Worm (Caenorhabditis elegans) whole organism, L4 larva: ENCODE results near the gene F32D8.4.

Source experiments
- Y105C5A.15 ChIP-seq: fragments of 200-800 bp; sonication (Bioruptor generic); IDR thresholded peaks from 2 replicates; pipeline ENCODE4 v1.3.6; 2022; ENCODE audit warnings: missing genetic modification characterization, missing compliant biosample characterization
- ZK337.2 ChIP-seq: fragments of 200-800 bp; sonication (Bioruptor generic); IDR thresholded peaks from 2 replicates; pipeline ENCODE4 v1.3.6; 2022; ENCODE audit warnings: missing genetic modification reagents, missing genetic modification characterization, missing compliant biosample characterization
- aly-2 ChIP-seq: sonication (generic microtip); optimal IDR thresholded peaks from 2 replicates; lab custom pipeline; 2018; ENCODE audit warnings: missing biosample characterization, missing genetic modification characterization
- dve-1 ChIP-seq: sonication (generic microtip); optimal IDR thresholded peaks from 2 replicates; lab custom pipeline; 2017; ENCODE audit warnings: antibody characterized with exemption, mild to moderate bottlenecking, missing genetic modification characterization, missing compliant biosample characterization; ENCODE audit not compliant: insufficient read depth
- egl-27 ChIP-seq: sonication (generic microtip); optimal IDR thresholded peaks from 3 replicates; lab custom pipeline; 2017; ENCODE audit warnings: missing biosample characterization, missing genetic modification reagents, missing genetic modification characterization
- fos-1 ChIP-seq: fragments of 150-350 bp; optimal IDR thresholded peaks from 2 replicates; lab custom pipeline; 2014; ENCODE audit warnings: missing biosample characterization, missing genetic modification characterization
- lin-1 ChIP-seq: fragments of 200-800 bp; sonication (Bioruptor generic); IDR thresholded peaks from 2 replicates; pipeline ENCODE4 v1.3.6; 2022; ENCODE audit warnings: missing genetic modification reagents, missing genetic modification characterization, missing compliant biosample characterization
- lin-15B ChIP-seq: fragments of 150-350 bp; sonication (generic microtip); optimal IDR thresholded peaks from 3 replicates; lab custom pipeline; 2014; ENCODE audit warnings: missing biosample characterization, missing genetic modification characterization
- lsy-2 ChIP-seq, 2 experiments: fragments of 150-350 bp in 1 of 2; sonication (generic microtip) in 1 of 2; optimal IDR thresholded peaks; 2 replicates each; lab custom pipeline; 2014 to 2017; ENCODE audit warnings: missing biosample characterization in 2 of 2, missing genetic modification characterization in 2 of 2
- mdt-29 ChIP-seq: fragments of 200-800 bp; sonication (Bioruptor generic); IDR thresholded peaks from 2 replicates; pipeline ENCODE4 v1.3.6; 2022; ENCODE audit warnings: missing genetic modification reagents, missing genetic modification characterization, missing compliant biosample characterization
- mxl-3 ChIP-seq: fragments of 200-800 bp; sonication (Bioruptor generic); optimal IDR thresholded peaks from 2 replicates; lab custom pipeline; 2018; ENCODE audit warnings: mild to moderate bottlenecking, missing genetic modification characterization, missing compliant biosample characterization
- nhr-6 ChIP-seq: fragments of 150-350 bp; optimal IDR thresholded peaks from 2 replicates; lab custom pipeline; 2014; ENCODE audit warnings: missing biosample characterization, missing genetic modification characterization
- snpc-1.2 ChIP-seq: fragments of 200-800 bp; sonication (Bioruptor generic); IDR thresholded peaks from 2 replicates; pipeline ENCODE4 v1.3.6; 2022; ENCODE audit warnings: missing genetic modification reagents, missing genetic modification characterization, missing compliant biosample characterization
- unc-39 ChIP-seq: sonication (generic microtip); optimal IDR thresholded peaks from 2 replicates; lab custom pipeline; 2017; ENCODE audit warnings: missing biosample characterization, missing genetic modification characterization

DNA sequence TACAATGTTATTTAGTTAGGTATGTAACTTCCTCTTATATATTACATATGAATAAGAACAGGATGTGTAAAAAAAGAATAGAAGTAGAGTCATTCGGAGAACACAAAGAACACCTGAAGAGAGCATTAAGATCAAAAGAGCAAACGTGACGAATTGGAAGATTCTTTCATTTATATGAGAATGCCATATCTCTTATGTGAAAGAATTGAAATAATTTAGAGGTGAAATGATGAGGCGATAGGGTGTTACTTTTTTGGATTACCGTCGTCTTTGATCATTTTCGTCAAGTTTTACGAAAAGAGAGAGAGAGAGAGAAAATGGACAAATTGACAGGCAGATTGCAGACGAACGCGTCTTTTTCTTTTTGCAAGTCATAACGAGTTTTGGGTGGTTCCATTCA, 16.8 kb downstream of the F32D8.4 start:
- TF ChIP-seq ZK337.2 (no peak), egl-27 (tag; lab: Kevin White, UChicago) (no peak), lin-1 (GFP tag; lab: Robert Waterston, UW) (no peak), fos-1 (tag; lab: Kevin White, UChicago) (no peak), Y105C5A.15 (GFP tag; lab: Robert Waterston, UW) (no peak), mxl-3 (GFP tag; lab: Kevin White, UChicago) (no peak), unc-39 (tag; lab: Kevin White, UChicago) (no peak), dve-1 (no peak), nhr-6 (tag; lab: Kevin White, UChicago) (no peak), snpc-1.2 (GFP tag; lab: Robert Waterston, UW) (no peak), lsy-2 (tag; optimal IDR thresholded peaks at IDR 0.05; lab: Kevin White, UChicago) (peak in 1 of 2 experiments; percentile 51), mdt-29 (GFP tag; lab: Robert Waterston, UW) (no peak), lin-15B (tag; lab: Kevin White, UChicago) (no peak), aly-2 (no peak)
